Worm (Caenorhabditis elegans): Measurements from ENCODE around the gene F57B9.3.

The F57B9.3 gene

ce11 chrIII:6897587-6898064 is 42.0 kb upstream of the F57B9.3 start, which contains the start of gene T07E3.4 (continued):
- peak; percentile 66 for TF ChIP-seq mes-2 (tag; optimal IDR thresholded peaks at IDR 0.05; ENCODE audit: poor library complexity, severe bottlenecking)
- no peak for TF ChIP-seq F44E2.7 (GFP tag; IDR thresholded peaks at IDR 0.05)
- peak; percentile 73 for TF ChIP-seq dve-1 (tag; optimal IDR thresholded peaks at IDR 0.05; ENCODE audit: insufficient read depth)
- peak; percentile 32; the same call in 1 of the 2 replicates for TF ChIP-seq tra-1 (GFP tag; IDR thresholded peaks at IDR 0.05)
- no peak for TF ChIP-seq tag-97 (GFP tag; IDR thresholded peaks at IDR 0.05)
- TF ChIP-seq cey-2 (tag; optimal IDR thresholded peaks at IDR 0.05; ENCODE audit: borderline replicate concordance, insufficient read depth) = peak; percentile 19
- peak; percentile 50 to 84 for TF ChIP-seq lsy-2 (tag; optimal IDR thresholded peaks at IDR 0.05)
- TF ChIP-seq F26F4.8 (GFP tag; conservative IDR thresholded peaks at IDR 0.05) = no peak
- no peak for TF ChIP-seq attf-4 (tag; optimal IDR thresholded peaks at IDR 0.05)
- TF ChIP-seq ceh-32 (tag; optimal IDR thresholded peaks at IDR 0.05; ENCODE audit: poor library complexity) = no peak
- no peak for TF ChIP-seq lim-7 (GFP tag; IDR thresholded peaks at IDR 0.05)
- TF ChIP-seq nhr-42 (GFP tag; IDR thresholded peaks at IDR 0.05) = no peak
- no peak for TF ChIP-seq daf-12 (tag; optimal IDR thresholded peaks at IDR 0.05)
- TF ChIP-seq unc-39 (tag; optimal IDR thresholded peaks at IDR 0.05) = no peak
- TF ChIP-seq duxl-1 (tag; optimal IDR thresholded peaks at IDR 0.05; ENCODE audit: poor library complexity) = no peak
- no peak for TF ChIP-seq zag-1 (tag; optimal IDR thresholded peaks at IDR 0.05)
- peak; percentile 8 for TF ChIP-seq zip-2 (tag; optimal IDR thresholded peaks at IDR 0.05)
- no peak for TF ChIP-seq aly-2 (tag; optimal IDR thresholded peaks at IDR 0.05)
- TF ChIP-seq mxl-2 (GFP tag; conservative IDR thresholded peaks at IDR 0.05) = peak; percentile 99
- peak; percentile 69 for TF ChIP-seq mep-1 (tag; optimal IDR thresholded peaks at IDR 0.05)
- TF ChIP-seq ceh-44 (GFP tag; IDR thresholded peaks at IDR 0.05) = no peak
- TF ChIP-seq ama-1 (optimal IDR thresholded peaks at IDR 0.05) = no peak
- TF ChIP-seq hmg-1.1 (GFP tag; IDR thresholded peaks at IDR 0.05) = peak; percentile 76
- TF ChIP-seq nhr-10 (tag; optimal IDR thresholded peaks at IDR 0.05) = peak; percentile 23
- TF ChIP-seq egl-43 (GFP tag; IDR thresholded peaks at IDR 0.05) = no peak
- peak; percentile 54 for TF ChIP-seq rbr-2 (tag; optimal IDR thresholded peaks at IDR 0.05)
- no peak for TF ChIP-seq hif-1 (tag; optimal IDR thresholded peaks at IDR 0.05)
- TF ChIP-seq lin-13 (GFP tag; optimal IDR thresholded peaks at IDR 0.05) = peak; percentile 46
- no peak for TF ChIP-seq spr-3 (GFP tag; optimal IDR thresholded peaks at IDR 0.05)
- TF ChIP-seq pqm-1 (tag; optimal IDR thresholded peaks at IDR 0.05) = no peak
- peak; percentile 9 for TF ChIP-seq gei-8 (GFP tag; optimal IDR thresholded peaks at IDR 0.05)
- TF ChIP-seq ceh-20 (GFP tag; IDR thresholded peaks at IDR 0.05) = 0 out of 2 replicates have a peak, but pooled peaks have one; percentile 37
- TF ChIP-seq sdz-12 (GFP tag; optimal IDR thresholded peaks at IDR 0.05) = no peak
- no peak for TF ChIP-seq nhr-77 (tag; optimal IDR thresholded peaks at IDR 0.05)
- TF ChIP-seq skn-1 (tag; optimal IDR thresholded peaks at IDR 0.05) = no peak
- no peak for TF ChIP-seq lin-38 (GFP tag; IDR thresholded peaks at IDR 0.05)
- peak; percentile 59 for TF ChIP-seq T26A8.4 (GFP tag; IDR thresholded peaks at IDR 0.05)
- TF ChIP-seq lin-1 (GFP tag; IDR thresholded peaks at IDR 0.05) = peak; percentile 64; the same call in 1 of the 2 replicates
- no peak for TF ChIP-seq dmd-8 (GFP tag; IDR thresholded peaks at IDR 0.05)
- TF ChIP-seq T20F7.1 (GFP tag; optimal IDR thresholded peaks at IDR 0.05) = peak; percentile 60
- no peak for TF ChIP-seq lir-3 (tag; optimal IDR thresholded peaks at IDR 0.05)
- peak in 1 of 2 experiments; percentile 18 for TF ChIP-seq daf-16 (GFP tag; optimal IDR thresholded peaks at IDR 0.05)
- peak; percentile 68 for TF ChIP-seq daf-16 (tag; optimal IDR thresholded peaks at IDR 0.05)
- no peak for TF ChIP-seq lin-29 (GFP tag; IDR thresholded peaks at IDR 0.05)
- TF ChIP-seq daf-19 (GFP tag; conservative IDR thresholded peaks at IDR 0.05) = no peak
- TF ChIP-seq Y48G9A.11 (GFP tag; IDR thresholded peaks at IDR 0.05) = no peak
- TF ChIP-seq R02D3.7 (tag; optimal IDR thresholded peaks at IDR 0.05) = no peak
- TF ChIP-seq Y5F2A.4 (GFP tag; optimal IDR thresholded peaks at IDR 0.05) = no peak
- no peak for TF ChIP-seq mdt-29 (GFP tag; IDR thresholded peaks at IDR 0.05)
- TF ChIP-seq nhr-41 (GFP tag; IDR thresholded peaks at IDR 0.05) = no peak
- TF ChIP-seq F49E8.2 (tag; optimal IDR thresholded peaks at IDR 0.05; ENCODE audit: borderline replicate concordance) = no peak
